Fruit fly (Drosophila melanogaster): ENCODE results near the gene Nrt.

DNA sequence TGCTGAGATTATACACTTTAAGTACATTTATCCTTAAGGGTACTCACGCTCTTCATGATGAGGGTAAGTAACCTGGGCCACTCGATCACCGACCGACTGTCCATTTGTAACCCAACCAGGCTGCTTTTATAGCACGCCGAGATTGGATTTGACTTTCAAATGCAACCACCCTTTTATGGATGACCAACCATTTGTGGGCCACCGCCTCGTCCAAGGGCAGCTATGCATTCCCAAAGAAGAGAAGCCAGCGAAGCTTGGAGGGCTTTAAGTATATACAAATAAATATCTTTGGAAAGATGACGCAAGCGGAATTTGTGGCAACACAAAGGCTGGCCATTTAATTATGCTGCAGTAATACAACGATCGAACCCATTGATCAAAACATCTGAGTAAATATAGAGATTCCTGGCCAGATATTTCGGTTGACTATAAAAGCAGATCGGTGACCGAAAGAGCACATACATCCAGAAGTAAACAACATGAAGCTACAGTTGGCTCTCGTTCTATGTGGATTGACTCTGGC lies 39.7 kb upstream of the Nrt start, which contains the start of the genes CG13026 and PGRP-SB2:
- TF ChIP-seq h (optimal IDR thresholded peaks at IDR 0.05) (no peak), insv (optimal IDR thresholded peaks at IDR 0.05) (no peak), Myc (optimal IDR thresholded peaks at IDR 0.05) (no peak), psq (optimal IDR thresholded peaks at IDR 0.05) (no peak), ttk (optimal IDR thresholded peaks at IDR 0.05) (no peak)
